Worm (Caenorhabditis elegans) whole organism, L2 larva: ENCODE measurements around the gene Y54B9A.1.

ENCODE experiments used
- C34F6.9 ChIP-seq: fragments of 150-350 bp; optimal IDR thresholded peaks from 2 replicates; lab custom pipeline; 2014; ENCODE audit warnings: missing biosample characterization, missing genetic modification characterization
- ZK546.5 ChIP-seq: sonication (generic microtip); optimal IDR thresholded peaks from 2 replicates; lab custom pipeline; 2017; ENCODE audit warnings: missing biosample characterization, missing genetic modification characterization
- elt-1 ChIP-seq: fragments of 150-350 bp; optimal IDR thresholded peaks from 2 replicates; lab custom pipeline; 2014; ENCODE audit warnings: missing biosample characterization, missing genetic modification characterization
- fos-1 ChIP-seq: fragments of 150-350 bp; optimal IDR thresholded peaks from 2 replicates; lab custom pipeline; 2014; ENCODE audit warnings: missing biosample characterization, missing genetic modification characterization
- lin-11 ChIP-seq: fragments of 150-350 bp; sonication (generic microtip); optimal IDR thresholded peaks from 2 replicates; lab custom pipeline; 2014; ENCODE audit warnings: missing biosample characterization, missing genetic modification characterization, inconsistent platforms, mixed read lengths
- lin-13 ChIP-seq: fragments of 150-350 bp; optimal IDR thresholded peaks from 2 replicates; lab custom pipeline; 2014; ENCODE audit warnings: missing biosample characterization, missing genetic modification reagents, missing genetic modification characterization
- lin-39 ChIP-seq: fragments of 150-350 bp; optimal IDR thresholded peaks from 2 replicates; lab custom pipeline; 2014; ENCODE audit warnings: missing biosample characterization, missing genetic modification reagents, missing genetic modification characterization
- lsy-2 ChIP-seq, 2 experiments: fragments of 150-350 bp in 1 of 2; sonication (generic microtip) in 1 of 2; optimal IDR thresholded peaks; 2 replicates each; lab custom pipeline; 2014 to 2017; ENCODE audit warnings: missing biosample characterization in 2 of 2, missing genetic modification characterization in 2 of 2
- nhr-11 ChIP-seq: fragments of 150-350 bp; optimal IDR thresholded peaks from 2 replicates; lab custom pipeline; 2014; ENCODE audit warnings: missing biosample characterization, missing genetic modification characterization
- nhr-25 ChIP-seq: fragments of 150-350 bp; sonication (generic microtip); optimal IDR thresholded peaks from 3 replicates; lab custom pipeline; 2014; ENCODE audit warnings: missing biosample characterization, missing genetic modification characterization
- skn-1 ChIP-seq: sonication (generic microtip); optimal IDR thresholded peaks from 2 replicates; lab custom pipeline; 2017; ENCODE audit warnings: missing biosample characterization, missing genetic modification characterization
- snpc-4 ChIP-seq: fragments of 150-350 bp; optimal IDR thresholded peaks from 2 replicates; lab custom pipeline; 2014; ENCODE audit warnings: missing biosample characterization, missing genetic modification characterization
- unc-55 ChIP-seq: fragments of 150-350 bp; sonication (generic microtip); optimal IDR thresholded peaks from 3 replicates; lab custom pipeline; 2014; ENCODE audit warnings: missing biosample characterization, missing genetic modification reagents, missing genetic modification characterization
- unc-62 ChIP-seq: fragments of 150-350 bp; optimal IDR thresholded peaks from 2 replicates; lab custom pipeline; 2014; ENCODE audit warnings: missing biosample characterization, missing genetic modification reagents, missing genetic modification characterization

- no peak for TF ChIP-seq lin-11 (tag; lab: Kevin White, UChicago)
- no peak for TF ChIP-seq lin-39 (tag; lab: Kevin White, UChicago)
- TF ChIP-seq snpc-4 (tag; lab: Kevin White, UChicago): no peak
- no peak for TF ChIP-seq lin-13
- TF ChIP-seq lsy-2 (tag; optimal IDR thresholded peaks at IDR 0.05; lab: Kevin White, UChicago): no peak
- TF ChIP-seq fos-1 (tag; lab: Kevin White, UChicago): no peak
- TF ChIP-seq skn-1 (tag; lab: Kevin White, UChicago): no peak
- no peak for TF ChIP-seq unc-62 (GFP tag; lab: Kevin White, UChicago)
- TF ChIP-seq elt-1 (tag; lab: Kevin White, UChicago): no peak
- TF ChIP-seq nhr-11 (tag; lab: Kevin White, UChicago): no peak
- no peak for TF ChIP-seq unc-55 (GFP tag; lab: Kevin White, UChicago)
- TF ChIP-seq nhr-25 (tag; lab: Kevin White, UChicago): peak; percentile 2
- no peak for TF ChIP-seq ZK546.5 (tag; lab: Kevin White, UChicago)
- TF ChIP-seq C34F6.9 (tag; lab: Kevin White, UChicago): no peak
Measured at ce11 chrV:9444618-9445017, 5.3 kb upstream of the Y54B9A.1 start.
